Worm (Caenorhabditis elegans) whole organism, young adult: ENCODE data around the gene tgt-1.
A peak's percentile ranks its signal among the peaks of the same experiment; 100 is the strongest.

Experiments
- F33H1.4 ChIP-seq: fragments of 200-800 bp; sonication (Bioruptor generic); IDR thresholded peaks from 2 replicates; pipeline ENCODE4 v1.3.6; 2022; ENCODE audit warnings: missing genetic modification reagents, missing genetic modification characterization, missing compliant biosample characterization
- F37B4.10 ChIP-seq: fragments of 200-800 bp; sonication (Bioruptor generic); IDR thresholded peaks from 2 replicates; pipeline ENCODE4 v1.3.6; 2022; ENCODE audit warnings: missing genetic modification characterization, missing compliant biosample characterization
- F49E8.2 ChIP-seq: sonication (generic microtip); optimal IDR thresholded peaks from 3 replicates; lab custom pipeline; 2017; ENCODE audit warnings: missing genetic modification characterization, mild to moderate bottlenecking, missing compliant biosample characterization, antibody characterized with exemption, moderate library complexity; ENCODE audit not compliant: insufficient read depth
- F57A8.1 ChIP-seq: fragments of 200-800 bp; sonication (Bioruptor generic); optimal IDR thresholded peaks from 2 replicates; lab custom pipeline; 2018; ENCODE audit warnings: mild to moderate bottlenecking, missing genetic modification characterization, moderate library complexity, missing compliant biosample characterization
- K11D2.4 ChIP-seq: fragments of 200-800 bp; sonication (Bioruptor generic); IDR thresholded peaks from 2 replicates; pipeline ENCODE4 v1.3.6; 2022; ENCODE audit warnings: missing genetic modification reagents, missing genetic modification characterization, missing compliant biosample characterization
- T07F8.4 ChIP-seq: sonication (generic microtip); optimal IDR thresholded peaks from 2 replicates; lab custom pipeline; 2016; ENCODE audit warnings: mild to moderate bottlenecking, missing genetic modification characterization, moderate library complexity, missing compliant biosample characterization
- Y53F4B.3 ChIP-seq: fragments of 200-800 bp; sonication (Bioruptor generic); IDR thresholded peaks from 2 replicates; pipeline ENCODE4 v1.3.6; 2022; ENCODE audit warnings: missing genetic modification reagents, missing genetic modification characterization, missing compliant biosample characterization
- Y53G8AR.9 ChIP-seq: fragments of 200-800 bp; sonication (Bioruptor generic); conservative IDR thresholded peaks from 2 replicates; pipeline ENCODE4 v1.3.6; 2022; ENCODE audit warnings: missing genetic modification reagents, missing genetic modification characterization, missing compliant biosample characterization
- Y56A3A.18 ChIP-seq: fragments of 200-800 bp; sonication (Bioruptor generic); IDR thresholded peaks from 2 replicates; pipeline ENCODE4 v1.3.6; 2022; ENCODE audit warnings: missing genetic modification reagents, missing genetic modification characterization, missing compliant biosample characterization
- Y67H2A.10 ChIP-seq: fragments of 200-800 bp; sonication (Bioruptor generic); conservative IDR thresholded peaks from 2 replicates; pipeline ENCODE4 v1.3.6; 2022; ENCODE audit warnings: missing genetic modification reagents, missing genetic modification characterization, missing compliant biosample characterization
- ZK185.1 ChIP-seq: sonication (generic microtip); optimal IDR thresholded peaks from 2 replicates; lab custom pipeline; 2016; ENCODE audit warnings: mild to moderate bottlenecking, missing genetic modification characterization, missing compliant biosample characterization; ENCODE audit not compliant: poor library complexity, severe bottlenecking
- akir-1 ChIP-seq: fragments of 200-800 bp; sonication (Bioruptor generic); optimal IDR thresholded peaks from 2 replicates; lab custom pipeline; 2018; ENCODE audit warnings: mild to moderate bottlenecking, missing genetic modification characterization, moderate library complexity, missing compliant biosample characterization
- cebp-1 ChIP-seq, 2 experiments: fragments of 200-800 bp in 1 of 2; sonication (Bioruptor generic) in 1 of 2; sonication (generic microtip) in 1 of 2; IDR thresholded peaks in 1 of 2; optimal IDR thresholded peaks in 1 of 2; 2 replicates each; pipeline versions ENCODE4 v1.3.6 to Lab custom; 2017 to 2022; ENCODE audit warnings: missing compliant biosample characterization in 2 of 2, missing genetic modification characterization in 2 of 2, mild to moderate bottlenecking in 1 of 2, missing genetic modification reagents in 1 of 2, moderate library complexity in 1 of 2
- ceh-100 ChIP-seq: fragments of 200-800 bp; sonication (Bioruptor generic); IDR thresholded peaks from 2 replicates; pipeline ENCODE4 v1.3.6; 2022; ENCODE audit warnings: missing genetic modification reagents, missing genetic modification characterization, missing compliant biosample characterization
- ceh-40 ChIP-seq: fragments of 200-800 bp; sonication (Bioruptor generic); IDR thresholded peaks from 2 replicates; pipeline ENCODE4 v1.3.6; 2022; ENCODE audit warnings: missing genetic modification characterization, missing compliant biosample characterization
- die-1 ChIP-seq: sonication (generic microtip); optimal IDR thresholded peaks from 2 replicates; lab custom pipeline; 2016; ENCODE audit warnings: missing genotype, mild to moderate bottlenecking, missing genetic modification characterization, missing compliant biosample characterization
- dpff-1 ChIP-seq: sonication (generic microtip); optimal IDR thresholded peaks from 2 replicates; lab custom pipeline; 2017; ENCODE audit warnings: mild to moderate bottlenecking, missing genetic modification characterization, missing compliant biosample characterization
- egrh-3 ChIP-seq: fragments of 200-800 bp; sonication (Bioruptor generic); IDR thresholded peaks from 2 replicates; pipeline ENCODE4 v1.3.6; 2022; ENCODE audit warnings: missing genetic modification reagents, missing genetic modification characterization, missing compliant biosample characterization
- ekl-4 ChIP-seq: fragments of 200-800 bp; sonication (Bioruptor generic); IDR thresholded peaks from 2 replicates; pipeline ENCODE4 v1.3.6; 2022; ENCODE audit warnings: missing genetic modification reagents, missing genetic modification characterization, missing compliant biosample characterization
- gei-17 ChIP-seq: fragments of 200-800 bp; sonication (Bioruptor generic); optimal IDR thresholded peaks from 2 replicates; lab custom pipeline; 2018; ENCODE audit warnings: mild to moderate bottlenecking, missing genetic modification characterization, missing compliant biosample characterization
- him-1 ChIP-seq: sonication (generic microtip); optimal IDR thresholded peaks from 2 replicates; lab custom pipeline; 2016; ENCODE audit warnings: missing genotype, missing genetic modification reagents, missing genetic modification characterization, missing compliant biosample characterization
- hlh-12 ChIP-seq: sonication (generic microtip); optimal IDR thresholded peaks from 2 replicates; lab custom pipeline; 2016; ENCODE audit warnings: missing genetic modification characterization, missing compliant biosample characterization
- hmg-20 ChIP-seq: fragments of 200-800 bp; sonication (Bioruptor generic); IDR thresholded peaks from 2 replicates; pipeline ENCODE4 v1.3.6; 2022; ENCODE audit warnings: missing genetic modification reagents, missing genetic modification characterization, missing compliant biosample characterization
- let-526 ChIP-seq: fragments of 200-800 bp; sonication (Bioruptor generic); IDR thresholded peaks from 2 replicates; pipeline ENCODE4 v1.3.6; 2022; ENCODE audit warnings: missing genetic modification reagents, missing genetic modification characterization, missing compliant biosample characterization
- lin-35 ChIP-seq, 3 experiments: fragments of 150-350 bp in 2 of 3; sonication (generic microtip) in 1 of 3; optimal IDR thresholded peaks; 2 replicates each; lab custom pipeline; 2014 to 2018; ENCODE audit warnings: missing biosample characterization in 3 of 3, missing genetic modification characterization in 3 of 3, missing genetic modification reagents in 3 of 3
- lsl-1 ChIP-seq: fragments of 200-800 bp; sonication (Bioruptor generic); optimal IDR thresholded peaks from 2 replicates; lab custom pipeline; 2018; ENCODE audit warnings: mild to moderate bottlenecking, missing genetic modification characterization, moderate library complexity, missing compliant biosample characterization
- madf-6 ChIP-seq: fragments of 200-800 bp; sonication (Bioruptor generic); IDR thresholded peaks from 2 replicates; pipeline ENCODE4 v1.3.6; 2022; ENCODE audit warnings: missing genetic modification reagents, missing genetic modification characterization, missing compliant biosample characterization
- mcd-1 ChIP-seq: fragments of 200-800 bp; sonication (Bioruptor generic); IDR thresholded peaks from 2 replicates; pipeline ENCODE4 v1.3.6; 2022; ENCODE audit warnings: missing genetic modification reagents, missing genetic modification characterization, missing compliant biosample characterization
- mel-28 ChIP-seq: sonication (generic microtip); optimal IDR thresholded peaks from 2 replicates; lab custom pipeline; 2016; ENCODE audit warnings: borderline replicate concordance, mild to moderate bottlenecking, missing genetic modification characterization, missing compliant biosample characterization
- nhr-179 ChIP-seq: sonication (generic microtip); optimal IDR thresholded peaks from 2 replicates; lab custom pipeline; 2016; ENCODE audit warnings: mild to moderate bottlenecking, missing genetic modification characterization, missing compliant biosample characterization
- nhr-80 ChIP-seq: sonication (generic microtip); optimal IDR thresholded peaks from 2 replicates; lab custom pipeline; 2016; ENCODE audit warnings: missing genetic modification characterization, missing compliant biosample characterization
- nhr-90 ChIP-seq: sonication (generic microtip); optimal IDR thresholded peaks from 2 replicates; lab custom pipeline; 2016; ENCODE audit warnings: missing genotype, mild to moderate bottlenecking, missing genetic modification characterization, missing compliant biosample characterization
- pbrm-1 ChIP-seq: fragments of 200-800 bp; sonication (Bioruptor generic); IDR thresholded peaks from 2 replicates; pipeline ENCODE4 v1.3.6; 2022; ENCODE audit warnings: missing genetic modification reagents, missing genetic modification characterization, missing compliant biosample characterization
- rcor-1 ChIP-seq: fragments of 200-800 bp; sonication (Bioruptor generic); IDR thresholded peaks from 2 replicates; pipeline ENCODE4 v1.3.6; 2022; ENCODE audit warnings: missing genetic modification reagents, missing genetic modification characterization, missing compliant biosample characterization
- repo-1 ChIP-seq: sonication (generic microtip); optimal IDR thresholded peaks from 2 replicates; lab custom pipeline; 2017; ENCODE audit warnings: mild to moderate bottlenecking, missing genetic modification characterization, missing compliant biosample characterization
- rpc-1 ChIP-seq, 2 experiments: fragments of 150-350 bp in 1 of 2; sonication (generic microtip) in 1 of 2; optimal IDR thresholded peaks; 2 replicates each; lab custom pipeline; 2014 to 2018; ENCODE audit warnings: missing biosample characterization in 1 of 2, missing genetic modification characterization in 1 of 2, missing genetic modification reagents in 1 of 2, missing genotype in 1 of 2
- snpc-3.4 ChIP-seq: sonication (generic microtip); optimal IDR thresholded peaks from 2 replicates; lab custom pipeline; 2017; ENCODE audit warnings: missing genetic modification characterization, mild to moderate bottlenecking, missing compliant biosample characterization, antibody characterized with exemption, moderate library complexity, missing genotype, missing genetic modification reagents
- snpc-4 ChIP-seq, 5 experiments: fragments of 150-350 bp in 1 of 5; sonication (generic microtip) in 4 of 5; optimal IDR thresholded peaks; 2 replicates each; lab custom pipeline; 2014 to 2018; ENCODE audit warnings: missing genetic modification characterization in 5 of 5, missing biosample characterization in 3 of 5, antibody characterized with exemption in 2 of 5, mild to moderate bottlenecking in 2 of 5, missing compliant biosample characterization in 2 of 5, missing genotype in 2 of 5, moderate library complexity in 2 of 5, missing genetic modification reagents in 1 of 5
- tbx-9 ChIP-seq: sonication (generic microtip); optimal IDR thresholded peaks from 2 replicates; lab custom pipeline; 2016; ENCODE audit warnings: borderline replicate concordance, missing genetic modification characterization, inconsistent platforms, missing compliant biosample characterization
- tlf-1 ChIP-seq: fragments of 200-800 bp; sonication (Bioruptor generic); optimal IDR thresholded peaks from 2 replicates; lab custom pipeline; 2018; ENCODE audit warnings: mild to moderate bottlenecking, missing genetic modification characterization, missing compliant biosample characterization
- unc-62 ChIP-seq: fragments of 150-350 bp; optimal IDR thresholded peaks from 2 replicates; lab custom pipeline; 2014; ENCODE audit warnings: missing biosample characterization, missing genetic modification reagents, missing genetic modification characterization
- xnd-1 ChIP-seq: sonication (generic microtip); optimal IDR thresholded peaks from 2 replicates; lab custom pipeline; 2016; ENCODE audit warnings: missing genotype, missing genetic modification reagents, missing genetic modification characterization, missing compliant biosample characterization
- zfh-2 ChIP-seq: fragments of 200-800 bp; sonication (Bioruptor generic); conservative IDR thresholded peaks from 2 replicates; pipeline ENCODE4 v1.3.6; 2022; ENCODE audit warnings: missing genetic modification reagents, missing genetic modification characterization, missing compliant biosample characterization
- zim-3 ChIP-seq: sonication (generic microtip); optimal IDR thresholded peaks from 2 replicates; lab custom pipeline; 2017; ENCODE audit warnings: mild to moderate bottlenecking, missing genetic modification characterization, moderate library complexity, missing compliant biosample characterization
- ztf-25 ChIP-seq: fragments of 200-800 bp; sonication (Bioruptor generic); IDR thresholded peaks from 2 replicates; pipeline ENCODE4 v1.3.6; 2022; ENCODE audit warnings: missing genetic modification reagents, missing genetic modification characterization, missing compliant biosample characterization
- ztf-26 ChIP-seq: sonication (generic microtip); optimal IDR thresholded peaks from 2 replicates; lab custom pipeline; 2017; ENCODE audit warnings: missing genetic modification characterization, missing compliant biosample characterization

Gene tgt-1

DNA sequence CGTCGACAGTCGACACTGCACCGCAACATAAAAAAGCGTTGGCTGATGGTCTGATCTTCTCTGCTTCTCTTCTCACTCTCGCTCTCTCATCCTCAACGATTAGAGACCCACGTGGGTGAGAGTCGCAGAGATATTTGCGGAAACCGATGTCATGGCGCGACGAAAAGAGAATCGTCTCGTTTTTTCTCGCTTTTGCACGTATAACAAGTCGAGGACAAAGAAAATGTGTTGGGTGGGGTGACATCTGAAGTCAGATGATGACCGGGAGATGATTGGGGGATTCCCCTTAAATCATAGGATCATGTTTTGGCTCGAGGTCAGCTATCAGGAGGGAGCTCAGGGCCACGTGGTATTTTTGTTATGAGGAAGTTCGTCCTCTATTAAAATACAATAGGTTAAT, 3.2 kb downstream of the tgt-1 start (continued):
- no peak for TF ChIP-seq lsl-1 (GFP tag; lab: Kevin White, UChicago)
- TF ChIP-seq lin-35 (GFP tag; optimal IDR thresholded peaks at IDR 0.05; lab: Kevin White, UChicago) = no peak
- no peak for TF ChIP-seq hlh-12
- TF ChIP-seq let-526 (GFP tag; lab: Robert Waterston, UW) = peak; percentile 74; the same call in 1 of the 2 replicates
- TF ChIP-seq mcd-1 = peak; percentile 70
- TF ChIP-seq repo-1 (tag; lab: Kevin White, UChicago) = peak; percentile 45
- 0 out of 2 replicates have a peak, but pooled peaks have one; percentile 10 for TF ChIP-seq Y67H2A.10
- peak; percentile 77 for TF ChIP-seq nhr-90 (tag; lab: Kevin White, UChicago)
- TF ChIP-seq tbx-9 (tag; lab: Kevin White, UChicago) = no peak
- no peak for TF ChIP-seq F33H1.4 (GFP tag; lab: Robert Waterston, UW)
- no peak for TF ChIP-seq Y53F4B.3 (GFP tag; lab: Robert Waterston, UW)
- TF ChIP-seq him-1 (tag; lab: Kevin White, UChicago) = no peak
- no peak for TF ChIP-seq mel-28 (tag; lab: Kevin White, UChicago)
- 0 out of 2 replicates have a peak, but pooled peaks have one; percentile 26 for TF ChIP-seq ceh-40 (GFP tag; lab: Robert Waterston, UW)
- no peak for TF ChIP-seq snpc-4 (GFP tag; optimal IDR thresholded peaks at IDR 0.05; lab: Kevin White, UChicago)
- TF ChIP-seq snpc-4 (tag; optimal IDR thresholded peaks at IDR 0.05; lab: Kevin White, UChicago) = peak in 1 of 4 experiments; percentile 44
- TF ChIP-seq F37B4.10 (GFP tag; lab: Robert Waterston, UW) = no peak
- TF ChIP-seq Y56A3A.18 (GFP tag; lab: Robert Waterston, UW) = no peak
- peak; percentile 97 for TF ChIP-seq ztf-26 (tag; lab: Kevin White, UChicago)
- TF ChIP-seq T07F8.4 (tag; lab: Kevin White, UChicago) = no peak
- TF ChIP-seq ZK185.1 (tag; lab: Kevin White, UChicago) = no peak
- TF ChIP-seq snpc-3.4 = no peak
- peak; percentile 92 for TF ChIP-seq zfh-2 (GFP tag; lab: Robert Waterston, UW)
- TF ChIP-seq tlf-1 (GFP tag; lab: Kevin White, UChicago) = peak; percentile 71
- no peak for TF ChIP-seq ceh-100 (GFP tag; lab: Robert Waterston, UW)
- TF ChIP-seq dpff-1 = peak; percentile 73
- TF ChIP-seq zim-3 (tag; lab: Kevin White, UChicago) = no peak
- TF ChIP-seq unc-62 (GFP tag; lab: Kevin White, UChicago) = no peak
- TF ChIP-seq egrh-3 (GFP tag; lab: Robert Waterston, UW) = peak; percentile 29; the same call in 1 of the 2 replicates
- TF ChIP-seq ekl-4 = peak; percentile 75; the same call in 1 of the 2 replicates

DNA sequence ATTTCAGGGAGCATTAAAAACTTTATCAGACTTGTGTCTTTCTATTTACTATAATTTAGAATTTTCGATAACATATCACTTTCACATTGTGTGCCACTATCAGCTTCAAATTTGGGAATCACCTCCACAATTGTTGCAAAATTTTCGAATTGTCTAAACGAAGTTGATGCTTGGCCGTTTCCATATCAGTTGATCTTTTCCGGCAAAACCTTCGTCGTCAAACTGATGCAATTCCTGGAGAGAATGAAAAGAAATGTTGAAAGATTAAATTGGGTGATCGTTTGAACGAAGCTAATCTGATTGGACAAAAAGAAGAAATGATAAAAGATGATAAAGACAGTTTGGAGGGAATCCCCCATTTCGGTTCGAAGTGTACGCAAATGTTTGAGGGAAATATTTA, 4.0 kb downstream of the tgt-1 start:
- TF ChIP-seq T07F8.4 (tag; lab: Kevin White, UChicago) (no peak), Y56A3A.18 (GFP tag; lab: Robert Waterston, UW) (peak; percentile 67), Y67H2A.10 (no peak), F57A8.1 (no peak), rcor-1 (GFP tag; lab: Robert Waterston, UW) (0 out of 2 replicates have a peak, but pooled peaks have one; percentile 16), gei-17 (GFP tag; lab: Kevin White, UChicago) (no peak), hmg-20 (no peak; the same call in 1 of the 2 replicates), madf-6 (peak; percentile 43; the same call in 1 of the 2 replicates), cebp-1 (GFP tag; IDR thresholded peaks at IDR 0.05; lab: Robert Waterston, UW) (peak; percentile 63), cebp-1 (tag; optimal IDR thresholded peaks at IDR 0.05; lab: Kevin White, UChicago) (peak; percentile 65), Y53G8AR.9 (GFP tag; lab: Robert Waterston, UW) (peak; percentile 83), F49E8.2 (tag; lab: Kevin White, UChicago) (peak; percentile 41), rpc-1 (optimal IDR thresholded peaks at IDR 0.05; lab: Kevin White, UChicago) (no peak), rpc-1 (tag; optimal IDR thresholded peaks at IDR 0.05; lab: Kevin White, UChicago) (no peak), nhr-80 (tag; lab: Kevin White, UChicago) (peak; percentile 95), die-1 (tag; lab: Kevin White, UChicago) (peak; percentile 28), pbrm-1 (GFP tag; lab: Robert Waterston, UW) (peak; percentile 44; the same call in 1 of the 2 replicates), akir-1 (GFP tag; lab: Kevin White, UChicago) (no peak), ztf-25 (GFP tag; lab: Robert Waterston, UW) (no peak), K11D2.4 (GFP tag; lab: Robert Waterston, UW) (0 out of 2 replicates have a peak, but pooled peaks have one; percentile 22), nhr-179 (tag; lab: Kevin White, UChicago) (no peak), Y53F4B.3 (GFP tag; lab: Robert Waterston, UW) (no peak), xnd-1 (tag; lab: Kevin White, UChicago) (no peak)
